Fruit fly (Drosophila melanogaster) whole organism, embryonic: ENCODE measurements around the gene beta4GalNAcTB.

Source experiments
- CG10543 ChIP-seq: fragments of 200-800 bp; sonication (Bioruptor generic); optimal IDR thresholded peaks from 3 replicates; lab custom pipeline; 2017; ENCODE audit warnings: missing biosample characterization, mild to moderate bottlenecking, missing genetic modification characterization, moderate library complexity
- CG10959 ChIP-seq: fragments of 200-800 bp; sonication (Bioruptor generic); IDR thresholded peaks from 2 replicates; pipeline ENCODE4 v1.3.6; 2022; ENCODE audit warnings: missing biosample characterization, missing genetic modification characterization
- CG11696 ChIP-seq: fragments of 200-800 bp; sonication (Bioruptor generic); IDR thresholded peaks from 2 replicates; pipeline ENCODE4 v1.3.6; 2022; ENCODE audit warnings: missing biosample characterization, missing genetic modification characterization
- CG12659 ChIP-seq: fragments of 200-800 bp; sonication (Bioruptor generic); optimal IDR thresholded peaks from 3 replicates; lab custom pipeline; 2017; ENCODE audit warnings: mild to moderate bottlenecking, missing biosample characterization, missing genetic modification reagents, missing genetic modification characterization
- CG13424 ChIP-seq: fragments of 200-800 bp; sonication (Bioruptor generic); optimal IDR thresholded peaks from 2 replicates; lab custom pipeline; 2019; ENCODE audit warnings: missing biosample characterization, mild to moderate bottlenecking, missing genetic modification characterization, moderate library complexity
- CG14014 ChIP-seq: fragments of 200-800 bp; sonication (Bioruptor generic); IDR thresholded peaks from 2 replicates; pipeline ENCODE4 v1.3.6; 2022; ENCODE audit warnings: missing biosample characterization, missing genetic modification characterization
- CG15073 ChIP-seq: fragments of 200-800 bp; sonication (Bioruptor generic); optimal IDR thresholded peaks from 2 replicates; lab custom pipeline; 2016; ENCODE audit warnings: missing biosample characterization, missing genetic modification characterization
- CG15269 ChIP-seq: fragments of 200-800 bp; sonication (Bioruptor generic); optimal IDR thresholded peaks from 2 replicates; lab custom pipeline; 2018; ENCODE audit warnings: missing biosample characterization, mild to moderate bottlenecking, missing genetic modification characterization, moderate library complexity
- CG2116 ChIP-seq: fragments of 200-800 bp; sonication (Bioruptor generic); optimal IDR thresholded peaks from 3 replicates; lab custom pipeline; 2018; ENCODE audit warnings: missing biosample characterization, mild to moderate bottlenecking, missing genetic modification characterization
- CG2129 ChIP-seq: fragments of 200-800 bp; sonication (Bioruptor generic); IDR thresholded peaks from 2 replicates; pipeline ENCODE4 v1.3.6; 2022; ENCODE audit warnings: missing biosample characterization, missing genetic modification characterization; ENCODE audit not compliant: partially characterized antibody
- CG2199 ChIP-seq: fragments of 200-800 bp; sonication (Bioruptor generic); IDR thresholded peaks from 3 replicates; pipeline ENCODE4 v1.3.6; 2022; ENCODE audit warnings: missing biosample characterization, missing genetic modification characterization
- CG32772 ChIP-seq: fragments of 200-800 bp; sonication (Bioruptor generic); IDR thresholded peaks from 2 replicates; pipeline ENCODE4 v1.3.6; 2022; ENCODE audit warnings: missing biosample characterization, missing genetic modification characterization
- CG3281 ChIP-seq: fragments of 200-800 bp; sonication (Bioruptor generic); optimal IDR thresholded peaks from 3 replicates; lab custom pipeline; 2017; ENCODE audit warnings: missing biosample characterization, mild to moderate bottlenecking, missing genetic modification characterization
- CG3838 ChIP-seq: fragments of 200-800 bp; sonication (Bioruptor generic); optimal IDR thresholded peaks from 3 replicates; lab custom pipeline; 2016; ENCODE audit warnings: missing biosample characterization, missing genetic modification characterization
- CG4282 ChIP-seq: fragments of 200-800 bp; sonication (Bioruptor generic); optimal IDR thresholded peaks from 2 replicates; lab custom pipeline; 2016; ENCODE audit warnings: missing biosample characterization, missing genetic modification characterization
- CG7556 ChIP-seq: fragments of 200-800 bp; sonication (Bioruptor generic); optimal IDR thresholded peaks from 2 replicates; lab custom pipeline; 2017; ENCODE audit warnings: missing biosample characterization, mild to moderate bottlenecking, missing genetic modification characterization
- CG7745 ChIP-seq: fragments of 200-800 bp; sonication (Bioruptor generic); optimal IDR thresholded peaks from 2 replicates; lab custom pipeline; 2018; ENCODE audit warnings: missing biosample characterization, mild to moderate bottlenecking, missing genetic modification characterization, moderate library complexity
- CG7786 ChIP-seq: fragments of 200-800 bp; sonication (Bioruptor generic); optimal IDR thresholded peaks from 2 replicates; lab custom pipeline; 2016; ENCODE audit warnings: missing biosample characterization, missing genetic modification characterization
- CG7839 ChIP-seq: fragments of 200-800 bp; sonication (Bioruptor generic); optimal IDR thresholded peaks from 3 replicates; lab custom pipeline; 2018; ENCODE audit warnings: missing biosample characterization, mild to moderate bottlenecking, missing genetic modification characterization, moderate library complexity
- CG8089 ChIP-seq: fragments of 200-800 bp; sonication (Bioruptor generic); optimal IDR thresholded peaks from 3 replicates; lab custom pipeline; 2016; ENCODE audit warnings: missing biosample characterization, missing genetic modification characterization
- CG8290 ChIP-seq, 3 experiments: fragments of 200-800 bp; sonication (Bioruptor generic); optimal IDR thresholded peaks; 2 replicates each; lab custom pipeline; 2016 to 2019; ENCODE audit warnings: missing biosample characterization in 3 of 3, missing genetic modification characterization in 3 of 3, mild to moderate bottlenecking in 2 of 3, moderate library complexity in 1 of 3
- CkIIα-i1 ChIP-seq: fragments of 200-800 bp; sonication (Bioruptor generic); IDR thresholded peaks from 2 replicates; pipeline ENCODE4 v1.3.6; 2022; ENCODE audit warnings: missing biosample characterization, missing genetic modification characterization
- Dfd ChIP-seq, 2 experiments: fragments of >200 bp; optimal IDR thresholded peaks; 2 replicates each; lab custom pipeline; 2017; ENCODE audit warnings: missing biosample characterization in 2 of 2, missing genetic modification characterization in 2 of 2
- Dll ChIP-seq: fragments of 200-800 bp; sonication (Bioruptor generic); IDR thresholded peaks from 4 replicates; pipeline ENCODE4 v1.3.6; 2022; ENCODE audit warnings: missing biosample characterization, missing genetic modification characterization; ENCODE audit not compliant: partially characterized antibody
- Eip74EF ChIP-seq, 2 experiments: fragments of 200-800 bp in 1 of 2; fragments of >200 bp in 1 of 2; sonication (Bioruptor generic) in 1 of 2; optimal IDR thresholded peaks; 2 replicates each; lab custom pipeline; 2017 to 2019; ENCODE audit warnings: missing biosample characterization in 2 of 2, missing genetic modification characterization in 2 of 2, mild to moderate bottlenecking in 1 of 2, moderate library complexity in 1 of 2
- GATAe ChIP-seq: fragments of 200-800 bp; sonication (Bioruptor generic); conservative IDR thresholded peaks from 2 replicates; pipeline ENCODE4 v1.3.6; 2022; ENCODE audit warnings: missing biosample characterization, missing genetic modification characterization
- Hr51 ChIP-seq, 2 experiments: fragments of 200-800 bp; sonication (Bioruptor generic); optimal IDR thresholded peaks; 2 replicates in 1 of 2; 3 replicates in 1 of 2; lab custom pipeline; 2016 to 2018; ENCODE audit warnings: missing biosample characterization in 2 of 2, missing genetic modification characterization in 2 of 2, mild to moderate bottlenecking in 1 of 2, moderate library complexity in 1 of 2
- Med ChIP-seq: fragments of 200-800 bp; sonication (Bioruptor generic); peaks from one replicate; lab custom pipeline; 2016; ENCODE audit warnings: missing biosample characterization, missing genetic modification characterization, mild to moderate bottlenecking, inconsistent platforms, moderate library complexity
- NFAT ChIP-seq: fragments of 200-800 bp; sonication (Bioruptor generic); IDR thresholded peaks from 2 replicates; pipeline ENCODE4 v1.3.6; 2022; ENCODE audit warnings: missing biosample characterization, missing genetic modification characterization
- Sry-β ChIP-seq: fragments of 200-800 bp; sonication (Bioruptor generic); optimal IDR thresholded peaks from 2 replicates; lab custom pipeline; 2018; ENCODE audit warnings: missing biosample characterization, mild to moderate bottlenecking, missing genetic modification characterization, moderate library complexity
- Ssrp ChIP-seq: fragments of 200-800 bp; sonication (Bioruptor generic); optimal IDR thresholded peaks from 2 replicates; lab custom pipeline; 2018; ENCODE audit warnings: missing biosample characterization, mild to moderate bottlenecking, missing genetic modification characterization, moderate library complexity
- abd-A ChIP-seq: fragments of 200-800 bp; sonication (Bioruptor generic); optimal IDR thresholded peaks from 3 replicates; lab custom pipeline; 2019; ENCODE audit warnings: missing biosample characterization, mild to moderate bottlenecking, missing genetic modification characterization, moderate library complexity
- az2 ChIP-seq: fragments of 200-800 bp; sonication (Bioruptor generic); optimal IDR thresholded peaks from 3 replicates; lab custom pipeline; 2016; ENCODE audit warnings: missing biosample characterization, missing genetic modification characterization
- esg ChIP-seq: fragments of 200-800 bp; sonication (Bioruptor generic); conservative IDR thresholded peaks from 2 replicates; pipeline ENCODE4 v1.3.6; 2022; ENCODE audit warnings: missing biosample characterization, missing genetic modification characterization
- fd96Cb ChIP-seq: fragments of 200-800 bp; sonication (Bioruptor generic); optimal IDR thresholded peaks from 2 replicates; lab custom pipeline; 2018; ENCODE audit warnings: missing biosample characterization, mild to moderate bottlenecking, missing genetic modification characterization, moderate library complexity
- grau ChIP-seq: fragments of 200-800 bp; optimal IDR thresholded peaks from 3 replicates; lab custom pipeline; 2019; ENCODE audit warnings: missing biosample characterization, mild to moderate bottlenecking, missing genetic modification characterization, moderate library complexity
- kah ChIP-seq: fragments of 200-800 bp; sonication (Bioruptor generic); optimal IDR thresholded peaks from 2 replicates; lab custom pipeline; 2018; ENCODE audit warnings: missing biosample characterization, mild to moderate bottlenecking, missing genetic modification characterization
- kni ChIP-seq: fragments of 200-800 bp; sonication (Bioruptor generic); optimal IDR thresholded peaks from 3 replicates; lab custom pipeline; 2017; ENCODE audit warnings: mild to moderate bottlenecking, missing biosample characterization, missing genetic modification reagents, missing genetic modification characterization
- mirr ChIP-seq: fragments of 200-800 bp; sonication (Bioruptor generic); optimal IDR thresholded peaks from 3 replicates; lab custom pipeline; 2018; ENCODE audit warnings: missing biosample characterization, mild to moderate bottlenecking, missing genetic modification characterization
- nerfin-1 ChIP-seq: fragments of 200-800 bp; sonication (Bioruptor generic); optimal IDR thresholded peaks from 3 replicates; lab custom pipeline; 2019; ENCODE audit warnings: missing biosample characterization, mild to moderate bottlenecking, missing genetic modification characterization, moderate library complexity
- nom ChIP-seq: fragments of 200-800 bp; sonication (Bioruptor generic); optimal IDR thresholded peaks from 2 replicates; lab custom pipeline; 2017; ENCODE audit warnings: missing biosample characterization, missing genetic modification characterization, mild to moderate bottlenecking, moderate library complexity, missing genetic modification reagents
- oc ChIP-seq: fragments of 200-800 bp; sonication (Bioruptor generic); optimal IDR thresholded peaks from 2 replicates; lab custom pipeline; 2018; ENCODE audit warnings: missing biosample characterization, mild to moderate bottlenecking, missing genetic modification characterization, moderate library complexity
- sc ChIP-seq, 3 experiments: fragments of >200 bp in 2 of 3; fragments of 200-800 bp in 1 of 3; sonication (Bioruptor generic) in 1 of 3; optimal IDR thresholded peaks; 2 replicates in 2 of 3; 3 replicates in 1 of 3; lab custom pipeline; 2017; ENCODE audit warnings: mild to moderate bottlenecking in 1 of 3, missing biosample characterization in 1 of 3, missing genetic modification characterization in 1 of 3, missing genetic modification reagents in 1 of 3
- seq ChIP-seq: fragments of 200-800 bp; sonication (Bioruptor generic); IDR thresholded peaks from 2 replicates; pipeline ENCODE4 v1.3.6; 2022; ENCODE audit warnings: missing biosample characterization, missing genetic modification characterization
- sob ChIP-seq: fragments of 200-800 bp; sonication (Bioruptor generic); IDR thresholded peaks from 2 replicates; pipeline ENCODE4 v1.3.6; 2022; ENCODE audit warnings: missing biosample characterization, missing genetic modification characterization
- tin ChIP-seq: fragments of 200-800 bp; sonication (Bioruptor generic); optimal IDR thresholded peaks from 3 replicates; lab custom pipeline; 2016; ENCODE audit warnings: missing biosample characterization, missing genetic modification characterization
- tll ChIP-seq, 2 experiments: fragments of 200-800 bp in 1 of 2; fragments of >200 bp in 1 of 2; sonication (Bioruptor generic) in 1 of 2; optimal IDR thresholded peaks; 2 replicates each; lab custom pipeline; 2017 to 2019; ENCODE audit warnings: missing biosample characterization in 2 of 2, missing genetic modification characterization in 2 of 2, mild to moderate bottlenecking in 1 of 2, moderate library complexity in 1 of 2
- vnd ChIP-seq: fragments of 200-800 bp; sonication (Bioruptor generic); IDR thresholded peaks from 3 replicates; pipeline ENCODE4 v1.3.6; 2022; ENCODE audit warnings: missing biosample characterization, missing genetic modification characterization; ENCODE audit not compliant: partially characterized antibody

The beta4GalNAcTB gene

dm6 chr3R:29074001-29074609, 40.3 kb upstream of the beta4GalNAcTB start (continued):
- no peak for TF ChIP-seq CG2129 (GFP tag; lab: Robert Waterston, UW)
- TF ChIP-seq CG2199: 0 out of 3 replicates have a peak, but pooled peaks have one; percentile 33
- no peak for TF ChIP-seq CG15073
- no peak for TF ChIP-seq CG14014
- no peak for TF ChIP-seq vnd (GFP tag; lab: Robert Waterston, UW)
- TF ChIP-seq CG4282: no peak
- TF ChIP-seq sc (optimal IDR thresholded peaks at IDR 0.05; lab: Kevin White, UChicago): no peak
- no peak for TF ChIP-seq sc (GFP tag; optimal IDR thresholded peaks at IDR 0.05; lab: Kevin White, UChicago)
- peak; percentile 97 for TF ChIP-seq kni (GFP tag; lab: Kevin White, UChicago)
- TF ChIP-seq CG11696 (GFP tag; lab: Robert Waterston, UW): no peak
- TF ChIP-seq grau: no peak
- TF ChIP-seq CG32772 (GFP tag; lab: Robert Waterston, UW): no peak
- peak; percentile 82 for TF ChIP-seq abd-A
- TF ChIP-seq NFAT (GFP tag; lab: Robert Waterston, UW): no peak
- no peak for TF ChIP-seq CG12659
- no peak for TF ChIP-seq oc (tag; lab: Kevin White, UChicago)
- TF ChIP-seq CG2116 (GFP tag; lab: Kevin White, UChicago): no peak
- TF ChIP-seq nerfin-1 (tag; lab: Kevin White, UChicago): peak; percentile 10
- TF ChIP-seq CG10959: no peak
- TF ChIP-seq Eip74EF (GFP tag; optimal IDR thresholded peaks at IDR 0.05; lab: Kevin White, UChicago): no peak
- TF ChIP-seq CG15269 (tag; lab: Kevin White, UChicago): no peak
- TF ChIP-seq Dll (GFP tag; lab: Robert Waterston, UW): no peak
- TF ChIP-seq seq (GFP tag; lab: Robert Waterston, UW): no peak
- no peak for TF ChIP-seq CG7839 (tag; lab: Kevin White, UChicago)
- TF ChIP-seq mirr (GFP tag; lab: Kevin White, UChicago): peak; percentile 61
- TF ChIP-seq Hr51 (GFP tag; optimal IDR thresholded peaks at IDR 0.05; lab: Kevin White, UChicago): no peak
- no peak for TF ChIP-seq CG8089 (GFP tag; lab: Kevin White, UChicago)
- TF ChIP-seq CG7745 (tag; lab: Kevin White, UChicago): no peak
- peak; percentile 59 for TF ChIP-seq Med (GFP tag; lab: Kevin White, UChicago)
- no peak for TF ChIP-seq GATAe (GFP tag; lab: Robert Waterston, UW)
- TF ChIP-seq Ssrp (tag; lab: Kevin White, UChicago): no peak
- no peak for TF ChIP-seq fd96Cb (tag; lab: Kevin White, UChicago)
- no peak for TF ChIP-seq CG8290 (GFP tag; optimal IDR thresholded peaks at IDR 0.05; lab: Kevin White, UChicago)
- peak in 1 of 2 experiments; percentile 38 for TF ChIP-seq CG8290 (tag; optimal IDR thresholded peaks at IDR 0.05; lab: Kevin White, UChicago)
- TF ChIP-seq tll (GFP tag; optimal IDR thresholded peaks at IDR 0.05; lab: Kevin White, UChicago): peak in 1 of 2 experiments; percentile 89
- no peak for TF ChIP-seq Dfd (GFP tag; optimal IDR thresholded peaks at IDR 0.05; lab: Kevin White, UChicago)
- no peak for TF ChIP-seq esg (GFP tag; lab: Robert Waterston, UW)
- TF ChIP-seq CG3838: no peak
- TF ChIP-seq sob (GFP tag; lab: Robert Waterston, UW): no peak; the same call in 1 of the 2 replicates
- peak; percentile 70 for TF ChIP-seq nom (GFP tag; lab: Kevin White, UChicago)
- no peak for TF ChIP-seq CG13424 (tag; lab: Kevin White, UChicago)
- TF ChIP-seq kah (GFP tag; lab: Kevin White, UChicago): no peak
- no peak for TF ChIP-seq tin (GFP tag; lab: Kevin White, UChicago)
- TF ChIP-seq Sry-β (GFP tag; lab: Kevin White, UChicago): no peak
- no peak for TF ChIP-seq az2
- no peak for TF ChIP-seq CG7786
- TF ChIP-seq CG10543: peak; percentile 29
- no peak for TF ChIP-seq CkIIα-i1 (GFP tag; lab: Robert Waterston, UW)
- TF ChIP-seq CG3281 (GFP tag; lab: Kevin White, UChicago): peak; percentile 14
- TF ChIP-seq CG7556 (GFP tag; lab: Kevin White, UChicago): no peak
